Worm (Caenorhabditis elegans) whole organism, young adult: Measurements from ENCODE around the gene cts-1.

ENCODE experiments used
- F10E7.11 ChIP-seq: sonication (generic microtip); optimal IDR thresholded peaks from 2 replicates; lab custom pipeline; 2017; ENCODE audit warnings: mild to moderate bottlenecking, missing genetic modification characterization, moderate library complexity, missing compliant biosample characterization
- F33H1.4 ChIP-seq: fragments of 200-800 bp; sonication (Bioruptor generic); IDR thresholded peaks from 2 replicates; pipeline ENCODE4 v1.3.6; 2022; ENCODE audit warnings: missing genetic modification reagents, missing genetic modification characterization, missing compliant biosample characterization
- F52B5.7 ChIP-seq: sonication (generic microtip); optimal IDR thresholded peaks from 2 replicates; lab custom pipeline; 2016; ENCODE audit warnings: mild to moderate bottlenecking, missing genetic modification characterization, missing compliant biosample characterization
- K11D2.4 ChIP-seq: fragments of 200-800 bp; sonication (Bioruptor generic); IDR thresholded peaks from 2 replicates; pipeline ENCODE4 v1.3.6; 2022; ENCODE audit warnings: missing genetic modification reagents, missing genetic modification characterization, missing compliant biosample characterization
- T26A5.8 ChIP-seq: sonication (generic microtip); optimal IDR thresholded peaks from 2 replicates; lab custom pipeline; 2016; ENCODE audit warnings: missing genetic modification characterization, missing compliant biosample characterization
- athp-1 ChIP-seq: sonication (generic microtip); optimal IDR thresholded peaks from 2 replicates; lab custom pipeline; 2017; ENCODE audit warnings: mild to moderate bottlenecking, missing genetic modification characterization, missing compliant biosample characterization
- attf-5 ChIP-seq: fragments of 200-800 bp; sonication (Bioruptor generic); optimal IDR thresholded peaks from 2 replicates; lab custom pipeline; 2018; ENCODE audit warnings: mild to moderate bottlenecking, missing genetic modification characterization, missing compliant biosample characterization
- ccch-3 ChIP-seq: fragments of 200-800 bp; sonication (Bioruptor generic); optimal IDR thresholded peaks from 2 replicates; lab custom pipeline; 2018; ENCODE audit warnings: mild to moderate bottlenecking, missing genetic modification characterization, missing compliant biosample characterization
- cebp-1 ChIP-seq, 2 experiments: fragments of 200-800 bp in 1 of 2; sonication (Bioruptor generic) in 1 of 2; sonication (generic microtip) in 1 of 2; IDR thresholded peaks in 1 of 2; optimal IDR thresholded peaks in 1 of 2; 2 replicates each; pipeline versions ENCODE4 v1.3.6 to Lab custom; 2017 to 2022; ENCODE audit warnings: missing compliant biosample characterization in 2 of 2, missing genetic modification characterization in 2 of 2, mild to moderate bottlenecking in 1 of 2, missing genetic modification reagents in 1 of 2, moderate library complexity in 1 of 2
- ceh-91 ChIP-seq: fragments of 200-800 bp; sonication (Bioruptor generic); IDR thresholded peaks from 2 replicates; pipeline ENCODE4 v1.3.6; 2022; ENCODE audit warnings: missing genetic modification reagents, missing genetic modification characterization, missing compliant biosample characterization
- die-1 ChIP-seq: sonication (generic microtip); optimal IDR thresholded peaks from 2 replicates; lab custom pipeline; 2016; ENCODE audit warnings: missing genotype, mild to moderate bottlenecking, missing genetic modification characterization, missing compliant biosample characterization
- dpff-1 ChIP-seq: sonication (generic microtip); optimal IDR thresholded peaks from 2 replicates; lab custom pipeline; 2017; ENCODE audit warnings: mild to moderate bottlenecking, missing genetic modification characterization, missing compliant biosample characterization
- dpl-1 ChIP-seq: fragments of 150-350 bp; optimal IDR thresholded peaks from 2 replicates; lab custom pipeline; 2014; ENCODE audit warnings: missing biosample characterization, missing genetic modification reagents, missing genetic modification characterization
- egl-18 ChIP-seq: fragments of 200-800 bp; sonication (Bioruptor generic); IDR thresholded peaks from 2 replicates; pipeline ENCODE4 v1.3.6; 2022; ENCODE audit warnings: missing genetic modification reagents, missing genetic modification characterization, missing compliant biosample characterization
- egl-44 ChIP-seq: fragments of 200-800 bp; sonication (Bioruptor generic); IDR thresholded peaks from 2 replicates; pipeline ENCODE4 v1.3.6; 2022; ENCODE audit warnings: missing genetic modification reagents, missing genetic modification characterization, missing compliant biosample characterization
- hlh-12 ChIP-seq: sonication (generic microtip); optimal IDR thresholded peaks from 2 replicates; lab custom pipeline; 2016; ENCODE audit warnings: missing genetic modification characterization, missing compliant biosample characterization
- hmg-1.2 ChIP-seq: fragments of 200-800 bp; sonication (Bioruptor generic); IDR thresholded peaks from 2 replicates; pipeline ENCODE4 v1.3.6; 2022; ENCODE audit warnings: missing genetic modification reagents, missing genetic modification characterization, missing compliant biosample characterization
- hmg-20 ChIP-seq: fragments of 200-800 bp; sonication (Bioruptor generic); IDR thresholded peaks from 2 replicates; pipeline ENCODE4 v1.3.6; 2022; ENCODE audit warnings: missing genetic modification reagents, missing genetic modification characterization, missing compliant biosample characterization
- let-526 ChIP-seq: fragments of 200-800 bp; sonication (Bioruptor generic); IDR thresholded peaks from 2 replicates; pipeline ENCODE4 v1.3.6; 2022; ENCODE audit warnings: missing genetic modification reagents, missing genetic modification characterization, missing compliant biosample characterization
- lin-26 ChIP-seq: fragments of 200-800 bp; sonication (Bioruptor generic); IDR thresholded peaks from 2 replicates; pipeline ENCODE4 v1.3.6; 2022; ENCODE audit warnings: missing genetic modification reagents, missing genetic modification characterization, missing compliant biosample characterization
- lin-40 ChIP-seq: sonication (generic microtip); optimal IDR thresholded peaks from 2 replicates; lab custom pipeline; 2016; ENCODE audit warnings: missing genetic modification characterization, mild to moderate bottlenecking, missing compliant biosample characterization, missing genotype, missing genetic modification reagents
- lir-1 ChIP-seq: fragments of 200-800 bp; sonication (Bioruptor generic); conservative IDR thresholded peaks from 2 replicates; pipeline ENCODE4 v1.3.6; 2022; ENCODE audit warnings: missing genetic modification reagents, missing genetic modification characterization, missing compliant biosample characterization
- madf-10 ChIP-seq: sonication (generic microtip); optimal IDR thresholded peaks from 2 replicates; lab custom pipeline; 2016; ENCODE audit warnings: mild to moderate bottlenecking, missing genetic modification characterization, missing compliant biosample characterization
- madf-6 ChIP-seq: fragments of 200-800 bp; sonication (Bioruptor generic); IDR thresholded peaks from 2 replicates; pipeline ENCODE4 v1.3.6; 2022; ENCODE audit warnings: missing genetic modification reagents, missing genetic modification characterization, missing compliant biosample characterization
- mcd-1 ChIP-seq: fragments of 200-800 bp; sonication (Bioruptor generic); IDR thresholded peaks from 2 replicates; pipeline ENCODE4 v1.3.6; 2022; ENCODE audit warnings: missing genetic modification reagents, missing genetic modification characterization, missing compliant biosample characterization
- mes-4 ChIP-seq: sonication (generic microtip); optimal IDR thresholded peaks from 2 replicates; lab custom pipeline; 2016; ENCODE audit warnings: missing genotype, missing genetic modification characterization, missing compliant biosample characterization
- mxl-1 ChIP-seq: sonication (generic microtip); optimal IDR thresholded peaks from 2 replicates; lab custom pipeline; 2016; ENCODE audit warnings: missing genetic modification characterization, missing compliant biosample characterization
- nfyb-1 ChIP-seq: fragments of 200-800 bp; sonication (Bioruptor generic); IDR thresholded peaks from 2 replicates; pipeline ENCODE4 v1.3.6; 2022; ENCODE audit warnings: missing genetic modification reagents, missing genetic modification characterization, missing compliant biosample characterization
- rpc-1 ChIP-seq, 2 experiments: fragments of 150-350 bp in 1 of 2; sonication (generic microtip) in 1 of 2; optimal IDR thresholded peaks; 2 replicates each; lab custom pipeline; 2014 to 2018; ENCODE audit warnings: missing biosample characterization in 1 of 2, missing genetic modification characterization in 1 of 2, missing genetic modification reagents in 1 of 2, missing genotype in 1 of 2
- snpc-1.1 ChIP-seq: sonication (generic microtip); optimal IDR thresholded peaks from 2 replicates; lab custom pipeline; 2017; ENCODE audit warnings: missing genetic modification characterization, mild to moderate bottlenecking, missing compliant biosample characterization, antibody characterized with exemption, moderate library complexity, missing genotype, missing genetic modification reagents; ENCODE audit not compliant: insufficient read depth
- snpc-4 ChIP-seq, 5 experiments: fragments of 150-350 bp in 1 of 5; sonication (generic microtip) in 4 of 5; optimal IDR thresholded peaks; 2 replicates each; lab custom pipeline; 2014 to 2018; ENCODE audit warnings: missing genetic modification characterization in 5 of 5, missing biosample characterization in 3 of 5, antibody characterized with exemption in 2 of 5, mild to moderate bottlenecking in 2 of 5, missing compliant biosample characterization in 2 of 5, missing genotype in 2 of 5, moderate library complexity in 2 of 5, missing genetic modification reagents in 1 of 5
- somi-1 ChIP-seq: fragments of 200-800 bp; sonication (Bioruptor generic); optimal IDR thresholded peaks from 2 replicates; lab custom pipeline; 2018; ENCODE audit warnings: mild to moderate bottlenecking, missing genetic modification characterization, missing compliant biosample characterization
- tbx-9 ChIP-seq: sonication (generic microtip); optimal IDR thresholded peaks from 2 replicates; lab custom pipeline; 2016; ENCODE audit warnings: borderline replicate concordance, missing genetic modification characterization, inconsistent platforms, missing compliant biosample characterization
- ztf-18 ChIP-seq: sonication (generic microtip); optimal IDR thresholded peaks from 2 replicates; lab custom pipeline; 2016; ENCODE audit warnings: missing genotype, mild to moderate bottlenecking, missing genetic modification characterization, missing compliant biosample characterization
- ztf-26 ChIP-seq: sonication (generic microtip); optimal IDR thresholded peaks from 2 replicates; lab custom pipeline; 2017; ENCODE audit warnings: missing genetic modification characterization, missing compliant biosample characterization
- ztf-3 ChIP-seq: fragments of 200-800 bp; sonication (Bioruptor generic); optimal IDR thresholded peaks from 2 replicates; lab custom pipeline; 2018; ENCODE audit warnings: mild to moderate bottlenecking, missing genetic modification characterization, missing compliant biosample characterization
- ztf-6 ChIP-seq: fragments of 200-800 bp; sonication (Bioruptor generic); IDR thresholded peaks from 2 replicates; pipeline ENCODE4 v1.3.6; 2022; ENCODE audit warnings: missing genetic modification reagents, missing genetic modification characterization, missing compliant biosample characterization

Gene cts-1

DNA sequence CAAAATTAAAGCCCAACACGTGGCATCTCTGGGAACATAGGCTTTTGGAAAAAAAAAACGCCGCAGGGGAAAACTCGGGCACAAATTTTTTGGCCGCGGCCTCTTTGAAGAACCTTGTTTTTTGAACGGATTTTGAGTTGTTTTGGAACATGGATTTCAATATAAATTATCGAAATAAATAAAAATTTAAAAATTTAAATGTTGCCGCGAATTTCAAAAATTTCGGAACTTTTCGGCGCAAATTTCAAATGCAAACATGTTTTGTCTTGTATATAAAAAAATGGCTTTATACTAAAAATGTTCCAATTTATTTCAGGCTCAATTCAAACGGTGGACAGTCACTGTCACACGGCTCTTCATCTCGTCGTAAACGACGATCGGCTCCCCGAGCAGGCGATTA, 27.6 kb upstream of the cts-1 start:
- no peak for TF ChIP-seq madf-6
- no peak for TF ChIP-seq die-1 (tag; lab: Kevin White, UChicago)
- TF ChIP-seq lin-26 (GFP tag; lab: Robert Waterston, UW), result no peak
- TF ChIP-seq ztf-3 (GFP tag; lab: Kevin White, UChicago), result no peak
- no peak for TF ChIP-seq dpff-1 (tag; lab: Kevin White, UChicago)
- no peak for TF ChIP-seq hlh-12
- no peak for TF ChIP-seq K11D2.4 (GFP tag; lab: Robert Waterston, UW)
- TF ChIP-seq egl-44 (GFP tag; lab: Robert Waterston, UW), result no peak
- TF ChIP-seq F10E7.11, result no peak
- no peak for TF ChIP-seq madf-10 (tag; lab: Kevin White, UChicago)
- TF ChIP-seq nfyb-1, result no peak
- TF ChIP-seq snpc-1.1 (tag; lab: Kevin White, UChicago), result no peak
- no peak for TF ChIP-seq T26A5.8 (tag; lab: Kevin White, UChicago)
- TF ChIP-seq egl-18, result no peak
- TF ChIP-seq rpc-1 (optimal IDR thresholded peaks at IDR 0.05; lab: Kevin White, UChicago), result no peak
- TF ChIP-seq rpc-1 (tag; optimal IDR thresholded peaks at IDR 0.05; lab: Kevin White, UChicago), result no peak
- TF ChIP-seq let-526, result no peak
- TF ChIP-seq athp-1 (tag; lab: Kevin White, UChicago), result no peak
- no peak for TF ChIP-seq ztf-18 (tag; lab: Kevin White, UChicago)
- no peak for TF ChIP-seq hmg-20 (GFP tag; lab: Robert Waterston, UW)

DNA sequence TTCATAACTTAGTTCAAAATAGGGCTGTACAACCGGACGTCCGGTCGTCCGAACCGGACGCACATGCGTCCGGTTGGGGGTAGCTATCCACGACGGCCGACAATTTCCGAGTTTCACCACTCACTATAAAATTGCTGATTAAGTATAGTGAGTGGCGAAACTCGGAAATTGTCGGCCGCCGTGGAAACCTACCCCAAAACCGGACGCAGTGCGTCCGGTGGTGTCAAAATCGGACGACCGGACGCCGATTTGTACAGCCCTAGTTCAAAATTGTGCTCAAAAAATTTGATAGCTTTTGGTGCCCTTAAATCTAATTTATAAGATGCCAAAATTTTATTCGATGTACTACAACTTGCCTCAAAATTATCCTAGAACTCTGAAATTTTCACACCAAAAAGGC, 26.2 kb upstream of the cts-1 start:
- TF ChIP-seq snpc-4 (GFP tag; optimal IDR thresholded peaks at IDR 0.05; lab: Kevin White, UChicago) (peak; percentile 63), snpc-4 (tag; optimal IDR thresholded peaks at IDR 0.05; lab: Kevin White, UChicago) (peak in 3 of 4 experiments; percentile 50 to 91 (median 86)), hmg-1.2 (GFP tag; lab: Robert Waterston, UW) (0 out of 2 replicates have a peak, but pooled peaks have one; percentile 12), snpc-1.1 (tag; lab: Kevin White, UChicago) (peak; percentile 54)

DNA sequence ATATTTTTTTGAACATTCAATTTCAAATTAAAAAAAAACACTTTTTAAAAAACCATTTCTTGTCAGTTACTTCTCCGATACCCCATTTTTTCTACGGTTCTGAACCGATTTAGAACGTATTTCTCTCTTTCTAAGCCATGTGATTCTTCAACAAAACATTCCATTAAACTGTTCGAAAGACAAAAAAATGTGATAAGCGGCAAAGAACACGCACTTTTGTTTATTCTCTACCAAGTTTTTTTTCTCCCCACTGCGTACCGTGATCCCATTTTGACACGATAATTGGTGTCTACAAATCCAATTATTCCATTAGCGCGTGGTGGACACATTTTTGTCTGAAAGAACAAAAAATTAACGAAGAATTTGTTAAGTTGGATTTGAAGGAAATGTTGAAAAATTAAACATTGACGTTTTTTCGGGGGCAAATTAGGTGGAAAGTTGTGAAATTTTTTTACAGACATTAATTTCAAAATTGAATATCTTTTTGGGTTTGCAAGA, 24.9 kb upstream of the cts-1 start:
- TF ChIP-seq cebp-1 (GFP tag; IDR thresholded peaks at IDR 0.05; lab: Robert Waterston, UW) (no peak), cebp-1 (tag; optimal IDR thresholded peaks at IDR 0.05; lab: Kevin White, UChicago) (peak; percentile 10), tbx-9 (tag; lab: Kevin White, UChicago) (no peak), mes-4 (tag; lab: Kevin White, UChicago) (no peak), somi-1 (GFP tag; lab: Kevin White, UChicago) (peak; percentile 51), lir-1 (no peak), ztf-26 (tag; lab: Kevin White, UChicago) (peak; percentile 35), ztf-6 (GFP tag; lab: Robert Waterston, UW) (no peak), ceh-91 (no peak), attf-5 (GFP tag; lab: Kevin White, UChicago) (no peak), nfyb-1 (no peak), lin-40 (tag; lab: Kevin White, UChicago) (no peak), dpl-1 (GFP tag; lab: Kevin White, UChicago) (no peak)

DNA sequence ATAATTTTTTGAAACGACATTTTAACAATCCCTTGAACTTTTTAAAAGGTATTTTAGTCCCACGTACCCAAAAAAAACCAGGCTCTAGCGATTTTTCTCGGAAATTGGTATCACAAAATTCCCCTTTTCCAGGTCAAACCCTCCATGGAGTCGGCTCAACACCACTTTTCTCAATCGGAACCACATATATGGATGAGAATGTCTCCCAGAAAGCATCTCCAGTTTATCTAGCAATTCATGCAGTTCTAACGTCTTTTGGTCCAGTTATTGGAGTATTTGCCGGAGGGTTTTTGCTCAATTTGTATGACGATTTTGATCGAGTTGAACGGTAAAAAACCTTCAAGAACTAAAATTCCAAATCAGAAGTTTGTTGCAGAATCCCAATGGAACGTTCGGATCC, 23.6 kb upstream of the cts-1 start:
- TF ChIP-seq mxl-1 (tag; lab: Kevin White, UChicago) (no peak), nfyb-1 (no peak), ccch-3 (GFP tag; lab: Kevin White, UChicago) (no peak), F33H1.4 (GFP tag; lab: Robert Waterston, UW) (no peak), athp-1 (tag; lab: Kevin White, UChicago) (no peak), lin-40 (tag; lab: Kevin White, UChicago) (no peak), snpc-1.1 (tag; lab: Kevin White, UChicago) (no peak), F52B5.7 (tag; lab: Kevin White, UChicago) (no peak), mcd-1 (GFP tag; lab: Robert Waterston, UW) (no peak)
- TF ChIP-seq, all 124 proteins: peak for 0
